Fruit fly (Drosophila melanogaster) whole organism, pupa: ENCODE data around the gene GCS2alpha.
"Not testable (repeated sequence)": the region's sequence is repeated elsewhere in the genome, so short reads cannot be mapped to it uniquely, and the experiment has no call there.

ENCODE experiments used
- CG10348 ChIP-seq: fragments of 200-800 bp; sonication (Bioruptor generic); IDR thresholded peaks from 2 replicates; pipeline ENCODE4 v1.3.6; 2022; ENCODE audit warnings: missing biosample characterization, missing genetic modification characterization
- CG34367 ChIP-seq: fragments of 200-800 bp; sonication (Bioruptor generic); optimal IDR thresholded peaks from 2 replicates; lab custom pipeline; 2018; ENCODE audit warnings: missing biosample characterization, mild to moderate bottlenecking, missing genetic modification characterization
- CG4496 ChIP-seq: fragments of 200-800 bp; sonication (Bioruptor generic); IDR thresholded peaks from 3 replicates; pipeline ENCODE4 v1.3.6; 2022; ENCODE audit warnings: missing biosample characterization, missing genetic modification characterization
- CG8159 ChIP-seq: fragments of 200-800 bp; sonication (Bioruptor generic); optimal IDR thresholded peaks from 3 replicates; lab custom pipeline; 2018; ENCODE audit warnings: missing biosample characterization, mild to moderate bottlenecking, missing genetic modification characterization, moderate library complexity
- CG9948 ChIP-seq: fragments of 200-800 bp; sonication (Bioruptor generic); optimal IDR thresholded peaks from 2 replicates; lab custom pipeline; 2018; ENCODE audit warnings: missing biosample characterization, mild to moderate bottlenecking, missing genetic modification characterization, moderate library complexity
- D1 ChIP-seq: fragments of 200-800 bp; sonication (Bioruptor generic); optimal IDR thresholded peaks from 2 replicates; lab custom pipeline; 2018; ENCODE audit warnings: missing biosample characterization, mild to moderate bottlenecking, missing genetic modification characterization, moderate library complexity
- Ets98B ChIP-seq: fragments of 200-800 bp; sonication (Bioruptor generic); IDR thresholded peaks from 2 replicates; pipeline ENCODE4 v1.3.6; 2022; ENCODE audit warnings: missing biosample characterization, missing genetic modification characterization
- fd96Ca ChIP-seq: fragments of 200-800 bp; sonication (Bioruptor generic); IDR thresholded peaks from 3 replicates; pipeline ENCODE4 v1.3.6; 2022; ENCODE audit warnings: missing biosample characterization, missing genetic modification characterization
- gl ChIP-seq: fragments of 200-800 bp; sonication (Bioruptor generic); optimal IDR thresholded peaks from 2 replicates; lab custom pipeline; 2018; ENCODE audit warnings: missing biosample characterization, mild to moderate bottlenecking, missing genetic modification characterization
- rn ChIP-seq: fragments of 200-800 bp; sonication (Bioruptor generic); IDR thresholded peaks from 2 replicates; pipeline ENCODE4 v1.3.6; 2022; ENCODE audit warnings: missing biosample characterization, missing genetic modification characterization

dm6 chrX:21608820-21609219, 3.8 kb upstream of the GCS2alpha start, which contains the start of gene CG17450:
- TF ChIP-seq CG9948 (tag; lab: Kevin White, UChicago); CG8159; CG34367 (tag; lab: Kevin White, UChicago); Ets98B (GFP tag; lab: Robert Waterston, UW); CG10348 (GFP tag; lab: Robert Waterston, UW); fd96Ca; rn (GFP tag; lab: Robert Waterston, UW); gl (tag; lab: Kevin White, UChicago); CG4496 (GFP tag; lab: Robert Waterston, UW); D1 (tag; lab: Kevin White, UChicago): not testable (repeated sequence)
